Fruit fly (Drosophila melanogaster) whole organism, prepupa: ENCODE results near the gene CG34238.
A peak's percentile ranks its signal among the peaks of the same experiment; 100 is the strongest.

Experiments
- Blimp-1 ChIP-seq: fragments of 200-800 bp; sonication (Bioruptor generic); optimal IDR thresholded peaks from 3 replicates; lab custom pipeline; 2017; ENCODE audit warnings: missing biosample characterization, missing genetic modification characterization, mild to moderate bottlenecking, moderate library complexity, missing genetic modification reagents
- CG10631 ChIP-seq: fragments of 200-800 bp; sonication (Bioruptor generic); optimal IDR thresholded peaks from 2 replicates; lab custom pipeline; 2016; ENCODE audit warnings: missing biosample characterization, missing genetic modification characterization
- CG10669 ChIP-seq: fragments of 200-800 bp; sonication (Bioruptor generic); optimal IDR thresholded peaks from 3 replicates; lab custom pipeline; 2018; ENCODE audit warnings: missing biosample characterization, mild to moderate bottlenecking, missing genetic modification characterization, moderate library complexity
- CG11294 ChIP-seq: fragments of 200-800 bp; sonication (Bioruptor generic); IDR thresholded peaks from 2 replicates; pipeline ENCODE4 v1.3.6; 2022; ENCODE audit warnings: missing biosample characterization, missing genetic modification characterization
- CG11902 ChIP-seq: fragments of 200-800 bp; sonication (Bioruptor generic); optimal IDR thresholded peaks from 3 replicates; lab custom pipeline; 2016; ENCODE audit warnings: missing biosample characterization, missing genetic modification characterization
- CG15336 ChIP-seq: fragments of 200-800 bp; sonication (Bioruptor generic); IDR thresholded peaks from 2 replicates; pipeline ENCODE4 v1.3.6; 2022; ENCODE audit warnings: missing biosample characterization, missing genetic modification characterization
- CG1621 ChIP-seq: fragments of 200-800 bp; sonication (Bioruptor generic); optimal IDR thresholded peaks from 3 replicates; lab custom pipeline; 2018; ENCODE audit warnings: missing biosample characterization, mild to moderate bottlenecking, missing genetic modification characterization
- CG16779 ChIP-seq: fragments of 200-800 bp; sonication (Bioruptor generic); optimal IDR thresholded peaks from 3 replicates; lab custom pipeline; 2017; ENCODE audit warnings: missing biosample characterization, mild to moderate bottlenecking, missing genetic modification characterization
- CG3032 ChIP-seq: fragments of 200-800 bp; optimal IDR thresholded peaks from 2 replicates; lab custom pipeline; 2019; ENCODE audit warnings: missing biosample characterization, mild to moderate bottlenecking, missing genetic modification characterization, moderate library complexity
- CG31627 ChIP-seq: fragments of 200-800 bp; sonication (Bioruptor generic); optimal IDR thresholded peaks from 3 replicates; lab custom pipeline; 2016; ENCODE audit warnings: missing biosample characterization, missing genetic modification characterization
- CG32006 ChIP-seq: fragments of 200-800 bp; sonication (Bioruptor generic); optimal IDR thresholded peaks from 3 replicates; lab custom pipeline; 2017; ENCODE audit warnings: missing biosample characterization, mild to moderate bottlenecking, missing genetic modification characterization
- CG34406 ChIP-seq: fragments of 200-800 bp; sonication (Bioruptor generic); optimal IDR thresholded peaks from 3 replicates; lab custom pipeline; 2016; ENCODE audit warnings: missing biosample characterization, missing genetic modification characterization
- CG6163 ChIP-seq: fragments of 200-800 bp; sonication (Bioruptor generic); IDR thresholded peaks from 3 replicates; pipeline ENCODE4 v1.3.6; 2022; ENCODE audit warnings: missing biosample characterization, missing genetic modification characterization
- CG6276 ChIP-seq: fragments of 200-800 bp; sonication (Bioruptor generic); optimal IDR thresholded peaks from 2 replicates; lab custom pipeline; 2017; ENCODE audit warnings: missing biosample characterization, mild to moderate bottlenecking, missing genetic modification characterization
- CG6792 ChIP-seq: fragments of 200-800 bp; sonication (Bioruptor generic); optimal IDR thresholded peaks from 3 replicates; lab custom pipeline; 2016; ENCODE audit warnings: missing biosample characterization, missing genetic modification characterization
- CG6808 ChIP-seq: fragments of 200-800 bp; sonication (Bioruptor generic); optimal IDR thresholded peaks from 3 replicates; lab custom pipeline; 2017; ENCODE audit warnings: missing biosample characterization, missing genetic modification characterization, mild to moderate bottlenecking, moderate library complexity, missing genetic modification reagents
- CG7368 ChIP-seq: fragments of 200-800 bp; sonication (Bioruptor generic); optimal IDR thresholded peaks from 3 replicates; lab custom pipeline; 2016; ENCODE audit warnings: missing biosample characterization, missing genetic modification characterization
- Eip75B ChIP-seq: fragments of 200-800 bp; sonication (Bioruptor generic); optimal IDR thresholded peaks from 3 replicates; lab custom pipeline; 2016; ENCODE audit warnings: missing biosample characterization, missing genetic modification characterization
- Eip78C ChIP-seq: fragments of 200-800 bp; sonication (Bioruptor generic); peaks from one replicate; lab custom pipeline; 2016; ENCODE audit warnings: missing biosample characterization, missing genetic modification characterization
- Eip93F ChIP-seq: fragments of 200-800 bp; sonication (Bioruptor generic); optimal IDR thresholded peaks from 2 replicates; lab custom pipeline; 2016; ENCODE audit warnings: missing biosample characterization, mild to moderate bottlenecking, missing genetic modification characterization
- Ets21C ChIP-seq: fragments of 200-800 bp; sonication (Bioruptor generic); optimal IDR thresholded peaks from 3 replicates; lab custom pipeline; 2016; ENCODE audit warnings: missing biosample characterization, missing genetic modification characterization
- Ets96B ChIP-seq: fragments of 200-800 bp; optimal IDR thresholded peaks from 2 replicates; lab custom pipeline; 2019; ENCODE audit warnings: missing biosample characterization, mild to moderate bottlenecking, missing genetic modification characterization, moderate library complexity
- Gug ChIP-seq: fragments of 200-800 bp; sonication (Bioruptor generic); IDR thresholded peaks from 2 replicates; pipeline ENCODE4 v1.3.6; 2022; ENCODE audit warnings: missing biosample characterization, missing genetic modification characterization
- Hr39 ChIP-seq: fragments of 200-800 bp; sonication (Bioruptor generic); optimal IDR thresholded peaks from 2 replicates; lab custom pipeline; 2016; ENCODE audit warnings: missing biosample characterization, missing genetic modification characterization
- Hr4 ChIP-seq: fragments of 200-800 bp; sonication (Bioruptor generic); optimal IDR thresholded peaks from 3 replicates; lab custom pipeline; 2016; ENCODE audit warnings: missing biosample characterization, missing genetic modification characterization
- Sox102F ChIP-seq: fragments of 200-800 bp; sonication (Bioruptor generic); optimal IDR thresholded peaks from 2 replicates; lab custom pipeline; 2016; ENCODE audit warnings: missing biosample characterization, mild to moderate bottlenecking, missing genetic modification characterization
- Sox14 ChIP-seq: fragments of 200-800 bp; sonication (Bioruptor generic); optimal IDR thresholded peaks from 3 replicates; lab custom pipeline; 2016; ENCODE audit warnings: missing biosample characterization, missing genetic modification characterization
- Sox15 ChIP-seq: fragments of 200-800 bp; sonication (Bioruptor generic); optimal IDR thresholded peaks from 3 replicates; lab custom pipeline; 2016; ENCODE audit warnings: missing biosample characterization, missing genetic modification characterization
- acj6 ChIP-seq: fragments of 200-800 bp; sonication (Bioruptor generic); optimal IDR thresholded peaks from 3 replicates; lab custom pipeline; 2016; ENCODE audit warnings: missing biosample characterization, missing genetic modification characterization
- cyc ChIP-seq: fragments of 200-800 bp; sonication (Bioruptor generic); optimal IDR thresholded peaks from 3 replicates; lab custom pipeline; 2016; ENCODE audit warnings: missing biosample characterization, missing genetic modification characterization
- dac ChIP-seq: fragments of 200-800 bp; sonication (Bioruptor generic); optimal IDR thresholded peaks from 2 replicates; lab custom pipeline; 2017; ENCODE audit warnings: missing biosample characterization, mild to moderate bottlenecking, missing genetic modification characterization
- dsx ChIP-seq: fragments of 200-800 bp; optimal IDR thresholded peaks from 3 replicates; lab custom pipeline; 2019; ENCODE audit warnings: missing biosample characterization, mild to moderate bottlenecking, missing genetic modification characterization, moderate library complexity; ENCODE audit not compliant: poor library complexity, severe bottlenecking
- eg ChIP-seq: fragments of 200-800 bp; sonication (Bioruptor generic); IDR thresholded peaks from 3 replicates; pipeline ENCODE4 v1.3.6; 2022; ENCODE audit warnings: missing biosample characterization, missing genetic modification characterization
- esn ChIP-seq: fragments of 200-800 bp; sonication (Bioruptor generic); optimal IDR thresholded peaks from 2 replicates; lab custom pipeline; 2016; ENCODE audit warnings: missing biosample characterization, mild to moderate bottlenecking, missing genetic modification characterization, moderate library complexity
- fd59A ChIP-seq: fragments of 200-800 bp; sonication (Bioruptor generic); optimal IDR thresholded peaks from 2 replicates; lab custom pipeline; 2017; ENCODE audit warnings: missing biosample characterization, mild to moderate bottlenecking, missing genetic modification characterization, missing genetic modification reagents
- fkh ChIP-seq: fragments of 200-800 bp; sonication (Bioruptor generic); optimal IDR thresholded peaks from 3 replicates; lab custom pipeline; 2017; ENCODE audit warnings: missing biosample characterization, mild to moderate bottlenecking, missing genetic modification characterization, moderate library complexity
- lz ChIP-seq: fragments of 200-800 bp; sonication (Bioruptor generic); optimal IDR thresholded peaks from 3 replicates; lab custom pipeline; 2016; ENCODE audit warnings: missing biosample characterization, missing genetic modification characterization
- net ChIP-seq: fragments of 200-800 bp; sonication (Bioruptor generic); optimal IDR thresholded peaks from 3 replicates; lab custom pipeline; 2016; ENCODE audit warnings: missing biosample characterization, missing genetic modification characterization
- pdm3 ChIP-seq: fragments of 200-800 bp; sonication (Bioruptor generic); optimal IDR thresholded peaks from 3 replicates; lab custom pipeline; 2016; ENCODE audit warnings: missing biosample characterization, missing genetic modification characterization
- salr ChIP-seq, 2 experiments: fragments of 200-800 bp; sonication (Bioruptor generic); optimal IDR thresholded peaks; 3 replicates each; lab custom pipeline; 2016 to 2018; ENCODE audit warnings: missing biosample characterization in 2 of 2, missing genetic modification characterization in 2 of 2, mild to moderate bottlenecking in 1 of 2
- ss ChIP-seq, 2 experiments: fragments of 200-800 bp; sonication (Bioruptor generic); optimal IDR thresholded peaks; 2 replicates in 1 of 2; 3 replicates in 1 of 2; lab custom pipeline; 2017 to 2018; ENCODE audit warnings: mild to moderate bottlenecking in 2 of 2, missing biosample characterization in 2 of 2, missing genetic modification characterization in 2 of 2, moderate library complexity in 1 of 2
- svp ChIP-seq: fragments of 200-800 bp; sonication (Bioruptor generic); peaks from one replicate; lab custom pipeline; 2016; ENCODE audit warnings: missing biosample characterization, missing genetic modification characterization
- topi ChIP-seq: fragments of 200-800 bp; sonication (Bioruptor generic); optimal IDR thresholded peaks from 3 replicates; lab custom pipeline; 2016; ENCODE audit warnings: missing biosample characterization, missing genetic modification characterization
- vri ChIP-seq: fragments of 200-800 bp; sonication (Bioruptor generic); optimal IDR thresholded peaks from 3 replicates; lab custom pipeline; 2016; ENCODE audit warnings: missing biosample characterization, mild to moderate bottlenecking, missing genetic modification characterization

The CG34238 gene

DNA sequence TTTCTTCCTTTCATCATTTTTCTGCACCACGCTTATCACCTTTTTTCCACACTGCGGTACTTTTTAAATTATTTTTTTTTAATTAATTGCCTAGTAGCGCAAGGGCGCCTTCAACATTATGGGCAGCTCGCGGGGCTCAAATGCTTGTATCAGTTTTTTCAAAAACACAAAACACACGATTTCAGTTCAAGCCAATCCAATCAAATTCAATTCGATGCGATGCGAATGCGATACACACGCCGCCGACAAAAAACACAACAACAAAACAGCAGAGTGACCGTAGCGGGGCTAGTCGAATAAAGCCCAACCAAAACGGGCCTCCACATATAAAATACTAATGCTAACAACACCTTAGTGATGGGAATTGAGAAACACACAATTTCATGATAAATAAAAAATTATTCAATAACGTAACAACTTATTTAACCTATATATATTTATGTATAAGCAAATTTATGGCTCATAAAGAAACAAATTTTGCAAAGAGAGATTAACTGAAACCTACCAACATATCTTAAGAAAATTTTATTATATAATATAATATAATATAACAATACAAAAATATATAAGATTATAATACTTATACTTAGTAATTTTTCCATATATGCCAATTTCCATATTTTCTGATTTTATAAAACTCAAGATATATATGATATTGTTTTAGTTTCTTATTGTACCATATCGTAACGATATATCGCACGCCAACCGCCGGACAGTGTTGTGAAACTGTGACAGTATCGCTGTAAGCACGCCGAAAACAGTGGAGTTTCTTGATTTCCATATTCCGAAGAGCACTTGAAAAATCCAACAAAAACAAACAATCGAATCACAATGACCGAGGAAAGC, 34.7 kb downstream of the CG34238 start, which contains the start of the genes CG32066 and CG8003 (continued):
- TF ChIP-seq Hr39 (peak; percentile 4), CG34406 (no peak), CG10669 (GFP tag; lab: Kevin White, UChicago) (peak; percentile 27), net (GFP tag; lab: Kevin White, UChicago) (peak; percentile 29), CG1621 (tag; lab: Kevin White, UChicago) (no peak), Ets21C (GFP tag; lab: Kevin White, UChicago) (no peak), dac (GFP tag; lab: Kevin White, UChicago) (no peak), CG3032 (tag; lab: Kevin White, UChicago) (peak; percentile 35), Hr4 (GFP tag; lab: Kevin White, UChicago) (no peak), cyc (GFP tag; lab: Kevin White, UChicago) (no peak)

- TF ChIP-seq CG11294 (no peak), svp (GFP tag; lab: Kevin White, UChicago) (peak; percentile 97)
Observed at dm6 chr3L:10663190-10663763, 37.0 kb downstream of the CG34238 start, which contains the start of gene Adi1. TSS of gene Adi1 (plus strand) at chr3L:10663376.

DNA sequence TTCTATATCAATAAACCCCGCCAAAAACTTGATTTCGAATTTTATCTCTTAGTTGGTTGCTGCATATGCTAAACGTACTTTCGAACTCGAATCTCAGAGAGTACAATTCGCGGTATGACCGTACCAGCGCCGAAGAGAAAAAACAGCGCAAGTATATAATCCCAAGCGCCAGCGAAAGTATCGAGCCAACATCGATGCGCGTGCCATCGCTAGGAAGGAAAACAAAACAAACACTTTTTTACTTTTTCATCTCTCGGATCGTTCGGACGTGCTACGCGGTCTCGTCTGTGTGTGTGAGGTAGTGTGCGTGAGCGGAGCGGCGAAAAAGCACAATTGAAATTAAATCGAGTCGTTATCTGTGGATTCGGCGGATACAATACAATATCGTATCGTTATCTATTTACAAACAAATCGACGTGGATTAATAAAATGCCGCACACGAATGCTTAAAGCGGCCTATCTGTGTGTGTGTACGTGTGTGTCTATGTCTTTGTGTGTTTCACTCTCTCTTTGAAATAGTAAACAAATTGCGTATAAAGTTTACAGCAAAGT, 38.3 kb downstream of the CG34238 start, which contains the start of gene simj:
Gene simj, plus strand, starts transcription at position 229 of the 552 bp plus-strand sequence.
- peak; percentile 13 for TF ChIP-seq Blimp-1
- peak; percentile 66 for TF ChIP-seq Sox14
- TF ChIP-seq CG11902, result no peak
- peak; percentile 86 for TF ChIP-seq Eip78C (GFP tag; lab: Kevin White, UChicago)
- peak; percentile 32 for TF ChIP-seq CG6276 (GFP tag; lab: Kevin White, UChicago)
- peak; percentile 36 for TF ChIP-seq Ets96B (tag; lab: Kevin White, UChicago)
- TF ChIP-seq ss (GFP tag; optimal IDR thresholded peaks at IDR 0.05; lab: Kevin White, UChicago), result peak; percentile 53 to 66
- TF ChIP-seq CG1621 (tag; lab: Kevin White, UChicago), result peak; percentile 41
- peak; percentile 77 for TF ChIP-seq CG6163
- TF ChIP-seq fkh (GFP tag; lab: Kevin White, UChicago), result peak; percentile 96
- peak; percentile 57; the same call in 1 of the 2 replicates for TF ChIP-seq CG15336 (GFP tag; lab: Robert Waterston, UW)
- peak; percentile 10 for TF ChIP-seq acj6 (GFP tag; lab: Kevin White, UChicago)
- peak; percentile 67 for TF ChIP-seq CG16779 (tag; lab: Kevin White, UChicago)
- peak; percentile 24 for TF ChIP-seq esn
- peak; percentile 22 for TF ChIP-seq CG3032 (tag; lab: Kevin White, UChicago)
- no peak for TF ChIP-seq fd59A (GFP tag; lab: Kevin White, UChicago)
- peak; percentile 60 for TF ChIP-seq vri (GFP tag; lab: Kevin White, UChicago)
- TF ChIP-seq salr (GFP tag; optimal IDR thresholded peaks at IDR 0.05; lab: Kevin White, UChicago), result no peak
- TF ChIP-seq eg (GFP tag; lab: Robert Waterston, UW), result peak; percentile 81
- TF ChIP-seq Gug, result peak; percentile 44; the same call in 1 of the 2 replicates
- peak; percentile 54 for TF ChIP-seq topi
- peak; percentile 23 for TF ChIP-seq pdm3 (GFP tag; lab: Kevin White, UChicago)
- TF ChIP-seq Eip93F (GFP tag; lab: Kevin White, UChicago), result peak; percentile 50
- no peak for TF ChIP-seq dac (GFP tag; lab: Kevin White, UChicago)
- TF ChIP-seq CG7368 (GFP tag; lab: Kevin White, UChicago), result peak; percentile 23
- TF ChIP-seq CG6808, result peak; percentile 42
- TF ChIP-seq CG10631, result no peak
- TF ChIP-seq cyc (GFP tag; lab: Kevin White, UChicago), result no peak
- TF ChIP-seq dsx, result peak; percentile 60
- TF ChIP-seq lz (GFP tag; lab: Kevin White, UChicago), result peak; percentile 39
- peak; percentile 17 for TF ChIP-seq CG34406
- no peak for TF ChIP-seq CG31627 (GFP tag; lab: Kevin White, UChicago)
- peak; percentile 49 for TF ChIP-seq Sox102F
- TF ChIP-seq Sox15 (GFP tag; lab: Kevin White, UChicago), result no peak
- TF ChIP-seq CG6792 (GFP tag; lab: Kevin White, UChicago), result peak; percentile 17
- no peak for TF ChIP-seq CG32006 (GFP tag; lab: Kevin White, UChicago)
- TF ChIP-seq Eip75B (GFP tag; lab: Kevin White, UChicago), result peak; percentile 48
